Fruit fly (Drosophila melanogaster) whole organism, embryonic: Measurements from ENCODE around the gene CG9150.

Source experiments
- ATbp ChIP-seq: fragments of 200-800 bp; sonication (Bioruptor generic); optimal IDR thresholded peaks from 2 replicates; lab custom pipeline; 2017; ENCODE audit warnings: missing biosample characterization, mild to moderate bottlenecking, missing genetic modification characterization, missing genetic modification reagents
- BtbVII ChIP-seq: fragments of 200-800 bp; sonication (Bioruptor generic); optimal IDR thresholded peaks from 3 replicates; lab custom pipeline; 2017; ENCODE audit warnings: missing biosample characterization, mild to moderate bottlenecking, missing genetic modification characterization
- CG11456 ChIP-seq: fragments of 200-800 bp; sonication (Bioruptor generic); IDR thresholded peaks from 3 replicates; pipeline ENCODE4 v1.3.6; 2022; ENCODE audit warnings: missing biosample characterization, missing genetic modification characterization
- CG11695 ChIP-seq: fragments of 200-800 bp; sonication (Bioruptor generic); IDR thresholded peaks from 3 replicates; pipeline ENCODE4 v1.3.6; 2022; ENCODE audit warnings: missing biosample characterization, missing genetic modification characterization
- CG12659 ChIP-seq: fragments of 200-800 bp; sonication (Bioruptor generic); optimal IDR thresholded peaks from 3 replicates; lab custom pipeline; 2017; ENCODE audit warnings: mild to moderate bottlenecking, missing biosample characterization, missing genetic modification reagents, missing genetic modification characterization
- CG13123 ChIP-seq: fragments of 200-800 bp; sonication (Bioruptor generic); optimal IDR thresholded peaks from 2 replicates; lab custom pipeline; 2016; ENCODE audit warnings: missing biosample characterization, missing genetic modification characterization
- CG14710 ChIP-seq: fragments of 200-800 bp; sonication (Bioruptor generic); optimal IDR thresholded peaks from 3 replicates; lab custom pipeline; 2019; ENCODE audit warnings: missing biosample characterization, mild to moderate bottlenecking, missing genetic modification characterization, moderate library complexity
- CG18764 ChIP-seq: fragments of 200-800 bp; sonication (Bioruptor generic); optimal IDR thresholded peaks from 3 replicates; lab custom pipeline; 2016; ENCODE audit warnings: missing biosample characterization, missing genetic modification characterization
- CG2202 ChIP-seq: fragments of 200-800 bp; sonication (Bioruptor generic); optimal IDR thresholded peaks from 2 replicates; lab custom pipeline; 2018; ENCODE audit warnings: missing biosample characterization, mild to moderate bottlenecking, missing genetic modification characterization
- CG3065 ChIP-seq: fragments of 200-800 bp; sonication (Bioruptor generic); optimal IDR thresholded peaks from 2 replicates; lab custom pipeline; 2016; ENCODE audit warnings: missing biosample characterization, missing genetic modification characterization
- CG31441 ChIP-seq: fragments of 200-800 bp; sonication (Bioruptor generic); IDR thresholded peaks from 2 replicates; pipeline ENCODE4 v1.3.6; 2022; ENCODE audit warnings: missing biosample characterization, missing genetic modification characterization
- CG3163 ChIP-seq: fragments of 200-800 bp; sonication (Bioruptor generic); optimal IDR thresholded peaks from 3 replicates; lab custom pipeline; 2016; ENCODE audit warnings: missing biosample characterization, missing genetic modification characterization
- CG34422 ChIP-seq: fragments of 200-800 bp; sonication (Bioruptor generic); IDR thresholded peaks from 3 replicates; pipeline ENCODE4 v1.3.6; 2022; ENCODE audit warnings: missing biosample characterization, missing genetic modification characterization
- CG42726 ChIP-seq: fragments of 200-800 bp; sonication (Bioruptor generic); IDR thresholded peaks from 2 replicates; pipeline ENCODE4 v1.3.6; 2022; ENCODE audit warnings: missing biosample characterization, missing genetic modification characterization; ENCODE audit not compliant: partially characterized antibody
- CG5953 ChIP-seq: fragments of 200-800 bp; sonication (Bioruptor generic); IDR thresholded peaks from 2 replicates; pipeline ENCODE4 v1.3.6; 2022; ENCODE audit warnings: missing biosample characterization, missing genetic modification characterization
- CG6175 ChIP-seq: fragments of 200-800 bp; sonication (Bioruptor generic); IDR thresholded peaks from 3 replicates; pipeline ENCODE4 v1.3.6; 2022; ENCODE audit warnings: missing biosample characterization, missing genetic modification characterization
- CG6654 ChIP-seq: fragments of 200-800 bp; sonication (Bioruptor generic); optimal IDR thresholded peaks from 2 replicates; lab custom pipeline; 2017; ENCODE audit warnings: missing biosample characterization, mild to moderate bottlenecking, missing genetic modification characterization
- CG7745 ChIP-seq: fragments of 200-800 bp; sonication (Bioruptor generic); optimal IDR thresholded peaks from 2 replicates; lab custom pipeline; 2018; ENCODE audit warnings: missing biosample characterization, mild to moderate bottlenecking, missing genetic modification characterization, moderate library complexity
- CG8281 ChIP-seq: fragments of 200-800 bp; sonication (Bioruptor generic); optimal IDR thresholded peaks from 2 replicates; lab custom pipeline; 2018; ENCODE audit warnings: missing biosample characterization, mild to moderate bottlenecking, missing genetic modification characterization, moderate library complexity
- CG8924 ChIP-seq: fragments of 200-800 bp; optimal IDR thresholded peaks from 3 replicates; lab custom pipeline; 2019; ENCODE audit warnings: missing biosample characterization, mild to moderate bottlenecking, missing genetic modification characterization, moderate library complexity
- CkIIα-i1 ChIP-seq: fragments of 200-800 bp; sonication (Bioruptor generic); IDR thresholded peaks from 2 replicates; pipeline ENCODE4 v1.3.6; 2022; ENCODE audit warnings: missing biosample characterization, missing genetic modification characterization
- CrebB ChIP-seq: fragments of 200-800 bp; sonication (Bioruptor generic); optimal IDR thresholded peaks from 3 replicates; lab custom pipeline; 2018; ENCODE audit warnings: missing biosample characterization, mild to moderate bottlenecking, missing genetic modification characterization
- Dbx ChIP-seq: fragments of 200-800 bp; sonication (Bioruptor generic); IDR thresholded peaks from 3 replicates; pipeline ENCODE4 v1.3.6; 2022; ENCODE audit warnings: missing biosample characterization, missing genetic modification characterization
- Hr3 ChIP-seq: fragments of 200-800 bp; sonication (Bioruptor generic); optimal IDR thresholded peaks from 3 replicates; lab custom pipeline; 2016; ENCODE audit warnings: missing biosample characterization, missing genetic modification characterization
- NK7.1 ChIP-seq: fragments of 200-800 bp; sonication (Bioruptor generic); optimal IDR thresholded peaks from 3 replicates; lab custom pipeline; 2016; ENCODE audit warnings: missing biosample characterization, missing genetic modification characterization
- Neu2 ChIP-seq: fragments of 200-800 bp; sonication (Bioruptor generic); optimal IDR thresholded peaks from 3 replicates; lab custom pipeline; 2016; ENCODE audit warnings: missing biosample characterization, missing genetic modification characterization, borderline replicate concordance
- Nf-YC ChIP-seq: fragments of 200-800 bp; optimal IDR thresholded peaks from 3 replicates; lab custom pipeline; 2019; ENCODE audit warnings: missing biosample characterization, mild to moderate bottlenecking, missing genetic modification characterization, moderate library complexity
- Poxn ChIP-seq: fragments of 200-800 bp; sonication (Bioruptor generic); IDR thresholded peaks from 2 replicates; pipeline ENCODE4 v1.3.6; 2022; ENCODE audit warnings: missing biosample characterization, missing genetic modification characterization
- Six4 ChIP-seq: fragments of 200-800 bp; sonication (Bioruptor generic); optimal IDR thresholded peaks from 2 replicates; lab custom pipeline; 2016; ENCODE audit warnings: missing biosample characterization, missing genetic modification characterization
- ase ChIP-seq: fragments of 200-800 bp; sonication (Bioruptor generic); IDR thresholded peaks from 3 replicates; pipeline ENCODE4 v1.3.6; 2022; ENCODE audit warnings: missing biosample characterization, missing genetic modification characterization
- bbx ChIP-seq: fragments of 200-800 bp; sonication (Bioruptor generic); IDR thresholded peaks from 2 replicates; pipeline ENCODE4 v1.3.6; 2022; ENCODE audit warnings: missing biosample characterization, missing genetic modification characterization; ENCODE audit not compliant: partially characterized antibody
- bsh ChIP-seq, 2 experiments: fragments of 200-800 bp; sonication (Bioruptor generic); optimal IDR thresholded peaks; 2 replicates each; lab custom pipeline; 2017 to 2018; ENCODE audit warnings: mild to moderate bottlenecking in 2 of 2, missing biosample characterization in 2 of 2, missing genetic modification characterization in 2 of 2, moderate library complexity in 1 of 2
- crp ChIP-seq, 2 experiments: fragments of 200-800 bp; sonication (Bioruptor generic); optimal IDR thresholded peaks; 2 replicates in 1 of 2; 3 replicates in 1 of 2; lab custom pipeline; 2017; ENCODE audit warnings: missing biosample characterization in 2 of 2, missing genetic modification characterization in 2 of 2, mild to moderate bottlenecking in 1 of 2, moderate library complexity in 1 of 2
- ewg ChIP-seq: fragments of 200-800 bp; sonication (Bioruptor generic); optimal IDR thresholded peaks from 3 replicates; lab custom pipeline; 2017; ENCODE audit warnings: mild to moderate bottlenecking, missing biosample characterization, missing genetic modification reagents, missing genetic modification characterization
- gsb-n ChIP-seq: fragments of 200-800 bp; sonication (Bioruptor generic); optimal IDR thresholded peaks from 3 replicates; lab custom pipeline; 2018; ENCODE audit warnings: missing biosample characterization, mild to moderate bottlenecking, missing genetic modification characterization
- hb ChIP-seq: fragments of 200-800 bp; sonication (Bioruptor generic); IDR thresholded peaks from 3 replicates; pipeline ENCODE4 v1.3.6; 2022; ENCODE audit warnings: missing biosample characterization, missing genetic modification characterization; ENCODE audit not compliant: partially characterized antibody
- inv ChIP-seq: fragments of 200-800 bp; sonication (Bioruptor generic); IDR thresholded peaks from 2 replicates; pipeline ENCODE4 v1.3.6; 2022; ENCODE audit warnings: missing biosample characterization, missing genetic modification characterization; ENCODE audit not compliant: partially characterized antibody
- nmo ChIP-seq: fragments of 200-800 bp; sonication (Bioruptor generic); optimal IDR thresholded peaks from 2 replicates; lab custom pipeline; 2018; ENCODE audit warnings: missing biosample characterization, mild to moderate bottlenecking, missing genetic modification characterization, moderate library complexity
- p53 ChIP-seq: fragments of 200-800 bp; sonication (Bioruptor generic); optimal IDR thresholded peaks from 2 replicates; lab custom pipeline; 2016; ENCODE audit warnings: missing biosample characterization, missing genetic modification characterization
- pan ChIP-seq, 4 experiments: fragments of >200 bp in 3 of 4; fragments of 200-800 bp in 1 of 4; sonication (Bioruptor generic) in 1 of 4; optimal IDR thresholded peaks in 3 of 4; IDR thresholded peaks in 1 of 4; 2 replicates each; pipeline versions ENCODE4 v1.3.6 to Lab custom; 2017 to 2022; ENCODE audit warnings: missing biosample characterization in 2 of 4, missing genetic modification characterization in 2 of 4, mixed read lengths in 1 of 4
- pfk ChIP-seq: fragments of 200-800 bp; sonication (Bioruptor generic); optimal IDR thresholded peaks from 2 replicates; lab custom pipeline; 2018; ENCODE audit warnings: missing biosample characterization, mild to moderate bottlenecking, missing genetic modification characterization, moderate library complexity
- pho ChIP-seq: fragments of 200-800 bp; sonication (Bioruptor generic); optimal IDR thresholded peaks from 2 replicates; lab custom pipeline; 2016; ENCODE audit warnings: missing biosample characterization, missing genetic modification characterization
- pnt ChIP-seq: fragments of 200-800 bp; sonication (Bioruptor generic); optimal IDR thresholded peaks from 3 replicates; lab custom pipeline; 2016; ENCODE audit warnings: missing biosample characterization, missing genetic modification characterization
- rib ChIP-seq: fragments of 200-800 bp; sonication (Bioruptor generic); IDR thresholded peaks from 2 replicates; pipeline ENCODE4 v1.3.6; 2022; ENCODE audit warnings: missing biosample characterization, missing genetic modification characterization
- seq ChIP-seq: fragments of 200-800 bp; sonication (Bioruptor generic); IDR thresholded peaks from 2 replicates; pipeline ENCODE4 v1.3.6; 2022; ENCODE audit warnings: missing biosample characterization, missing genetic modification characterization
- shn ChIP-seq: fragments of 200-800 bp; sonication (Bioruptor generic); optimal IDR thresholded peaks from 3 replicates; lab custom pipeline; 2016; ENCODE audit warnings: missing biosample characterization, missing genetic modification characterization
- slbo ChIP-seq: fragments of 200-800 bp; sonication (Bioruptor generic); IDR thresholded peaks from 2 replicates; pipeline ENCODE4 v1.3.6; 2022; ENCODE audit warnings: missing biosample characterization, missing genetic modification characterization
- stc ChIP-seq: fragments of 200-800 bp; sonication (Bioruptor generic); IDR thresholded peaks from 2 replicates; pipeline ENCODE4 v1.3.6; 2022; ENCODE audit warnings: missing biosample characterization, missing genetic modification characterization
- tll ChIP-seq, 2 experiments: fragments of 200-800 bp in 1 of 2; fragments of >200 bp in 1 of 2; sonication (Bioruptor generic) in 1 of 2; optimal IDR thresholded peaks; 2 replicates each; lab custom pipeline; 2017 to 2019; ENCODE audit warnings: missing biosample characterization in 2 of 2, missing genetic modification characterization in 2 of 2, mild to moderate bottlenecking in 1 of 2, moderate library complexity in 1 of 2
- tup ChIP-seq: fragments of 200-800 bp; sonication (Bioruptor generic); optimal IDR thresholded peaks from 2 replicates; lab custom pipeline; 2016; ENCODE audit warnings: missing biosample characterization, mild to moderate bottlenecking, missing genetic modification characterization, moderate library complexity

Gene CG9150

DNA sequence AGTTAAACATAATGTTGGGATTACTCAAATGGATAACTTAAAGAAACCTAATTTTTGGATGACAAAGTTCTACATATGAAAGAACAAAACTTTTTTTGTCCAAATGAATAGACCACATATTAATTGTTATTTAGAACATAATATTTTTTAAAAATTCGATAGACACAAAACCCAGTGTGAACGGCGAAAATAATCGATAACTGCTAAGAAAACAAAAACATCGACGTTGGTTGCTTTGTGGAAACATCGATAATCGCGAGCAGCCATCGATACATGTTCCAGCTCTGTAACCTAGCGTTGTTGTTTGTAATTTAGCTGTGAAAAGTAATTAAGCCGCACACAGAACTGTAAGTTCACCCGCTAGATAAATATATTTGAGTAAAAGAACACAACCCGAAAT is 17.8 kb downstream of the CG9150 start, which contains the start of gene CG9135 (continued):
- TF ChIP-seq tll (GFP tag; optimal IDR thresholded peaks at IDR 0.05; lab: Kevin White, UChicago) (no peak), ewg (GFP tag; lab: Kevin White, UChicago) (no peak), ATbp (GFP tag; lab: Kevin White, UChicago) (no peak), CG18764 (GFP tag; lab: Kevin White, UChicago) (no peak), Dbx (no peak; the same call in 2 of the 3 replicates), CG31441 (no peak), ase (GFP tag; lab: Robert Waterston, UW) (no peak), pfk (no peak), nmo (GFP tag; lab: Kevin White, UChicago) (peak; percentile 36), pan (optimal IDR thresholded peaks at IDR 0.05; lab: Kevin White, UChicago) (no peak), pan (GFP tag; optimal IDR thresholded peaks at IDR 0.05 in 1 of 2, IDR thresholded peaks at IDR 0.05 in 1 of 2) (no peak), tup (GFP tag; lab: Kevin White, UChicago) (no peak), NK7.1 (no peak), inv (GFP tag; lab: Robert Waterston, UW) (peak; percentile 98), slbo (GFP tag; lab: Robert Waterston, UW) (0 out of 2 replicates have a peak, but pooled peaks have one; percentile 8), stc (GFP tag; lab: Robert Waterston, UW) (no peak), CG3163 (no peak), bbx (GFP tag; lab: Robert Waterston, UW) (peak; percentile 100), Hr3 (GFP tag; lab: Kevin White, UChicago) (no peak), CG42726 (peak; percentile 99), Six4 (GFP tag; lab: Kevin White, UChicago) (no peak), CG12659 (GFP tag; lab: Kevin White, UChicago) (no peak), p53 (no peak), CG3065 (GFP tag; lab: Kevin White, UChicago) (no peak), CG2202 (tag; lab: Kevin White, UChicago) (no peak), CkIIα-i1 (peak; percentile 69; the same call in 1 of the 2 replicates), Nf-YC (tag; lab: Kevin White, UChicago) (no peak), crp (GFP tag; optimal IDR thresholded peaks at IDR 0.05; lab: Kevin White, UChicago) (peak in 1 of 2 experiments; percentile 19), CG8281 (tag; lab: Kevin White, UChicago) (no peak), hb (GFP tag; lab: Robert Waterston, UW) (peak; percentile 99), CG34422 (GFP tag; lab: Robert Waterston, UW) (peak; percentile 6; the same call in 1 of the 3 replicates), CrebB (no peak), CG11456 (GFP tag; lab: Robert Waterston, UW) (no peak), CG8924 (tag; lab: Kevin White, UChicago) (no peak), pho (no peak), Poxn (no peak), bsh (GFP tag; optimal IDR thresholded peaks at IDR 0.05; lab: Kevin White, UChicago) (no peak), Neu2 (GFP tag; lab: Kevin White, UChicago) (no peak), gsb-n (tag; lab: Kevin White, UChicago) (no peak), CG11695 (GFP tag; lab: Robert Waterston, UW) (no peak), seq (GFP tag; lab: Robert Waterston, UW) (no peak), shn (GFP tag; lab: Kevin White, UChicago) (no peak), CG6654 (GFP tag; lab: Kevin White, UChicago) (no peak), pnt (no peak), CG7745 (no peak), CG6175 (GFP tag; lab: Robert Waterston, UW) (no peak), CG14710 (tag; lab: Kevin White, UChicago) (peak; percentile 88), CG13123 (GFP tag; lab: Kevin White, UChicago) (no peak), CG5953 (GFP tag; lab: Robert Waterston, UW) (no peak), BtbVII (GFP tag; lab: Kevin White, UChicago) (no peak), rib (GFP tag; lab: Robert Waterston, UW) (no peak)
